Fruit fly (Drosophila melanogaster): ENCODE results near the gene CG13901.

Gene CG13901

DNA sequence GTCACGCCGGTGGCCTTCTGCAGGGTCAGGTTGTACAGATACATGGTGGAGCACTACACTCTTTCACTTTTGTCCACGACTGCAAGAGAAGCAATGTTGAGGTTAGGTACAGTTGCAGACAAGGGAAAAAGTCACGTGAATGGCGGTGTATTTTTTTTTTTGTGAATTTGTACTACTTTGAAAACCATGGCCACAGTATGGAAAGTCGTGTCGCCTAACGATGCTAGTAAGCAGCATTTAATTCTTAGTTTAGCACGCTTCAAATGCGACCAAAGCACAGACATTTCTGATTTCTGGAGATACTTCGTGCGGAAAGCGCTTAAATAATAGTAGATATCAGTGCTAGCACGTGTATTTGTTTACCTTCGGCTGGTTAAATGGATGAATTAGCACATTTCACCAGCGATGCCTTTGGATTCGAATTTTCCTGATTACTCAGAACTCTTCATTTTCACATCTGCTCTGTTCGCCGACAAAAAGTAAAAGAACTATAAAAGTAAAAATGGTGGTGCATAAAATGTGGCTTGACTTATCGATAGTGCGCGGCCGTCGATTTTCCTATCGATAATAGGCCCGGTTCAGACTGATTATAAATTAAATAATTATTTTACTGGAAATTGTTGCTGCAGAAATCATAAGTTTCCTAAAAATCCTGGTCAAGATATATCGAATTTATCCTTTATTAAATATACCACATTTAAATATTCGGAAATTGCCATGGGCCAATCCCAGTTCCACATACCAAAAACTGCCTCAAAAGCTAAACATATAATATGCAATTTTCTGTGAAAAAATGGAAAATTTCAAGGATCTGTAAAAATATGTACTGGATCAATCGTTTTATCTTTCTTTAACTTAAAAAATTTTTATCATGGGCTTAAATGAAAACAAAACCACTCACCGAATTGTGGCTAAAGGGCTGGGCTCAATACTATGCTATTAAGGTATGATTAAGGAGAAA is 4.4 kb downstream of the CG13901 start, which contains the start of gene Sf3b3:
TSS of gene Sf3b3 (minus strand) at position 489 of the 961 bp plus-strand sequence.
- TF ChIP-seq Dll (optimal IDR thresholded peaks at IDR 0.05) (no peak), EcR (GFP tag; optimal IDR thresholded peaks at IDR 0.05) (no peak), psq (optimal IDR thresholded peaks at IDR 0.05) (no peak), CG8478 (optimal IDR thresholded peaks at IDR 0.05) (no peak), pan (optimal IDR thresholded peaks at IDR 0.05) (no peak), usp (GFP tag; optimal IDR thresholded peaks at IDR 0.05) (no peak)

DNA sequence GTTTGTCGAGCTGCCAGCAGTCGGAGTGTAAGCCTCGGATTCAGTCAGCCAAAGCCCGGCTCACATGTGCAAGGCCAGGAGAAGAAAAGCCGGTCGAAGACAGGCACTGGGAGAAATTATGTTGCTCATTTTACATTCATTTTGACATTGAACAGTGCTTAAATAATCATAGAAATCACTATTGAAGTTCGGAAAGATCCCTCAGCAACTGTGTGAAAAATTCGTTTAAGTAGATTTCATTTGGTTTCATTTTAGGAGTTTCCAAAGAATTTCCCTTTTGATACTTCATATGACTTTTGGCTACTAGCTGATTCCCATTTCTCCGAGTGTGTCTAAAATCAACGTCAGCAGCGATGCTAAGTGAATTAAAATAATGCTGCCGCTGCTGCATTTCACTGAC is 13.2 kb downstream of the CG13901 start:
- no peak for TF ChIP-seq Dll (optimal IDR thresholded peaks at IDR 0.05)
- no peak for TF ChIP-seq CG8478 (optimal IDR thresholded peaks at IDR 0.05)
- TF ChIP-seq usp (GFP tag; optimal IDR thresholded peaks at IDR 0.05), result no peak
- TF ChIP-seq pan (optimal IDR thresholded peaks at IDR 0.05), result no peak
- no peak for TF ChIP-seq psq (optimal IDR thresholded peaks at IDR 0.05)
- no peak for TF ChIP-seq EcR (GFP tag; optimal IDR thresholded peaks at IDR 0.05)

DNA sequence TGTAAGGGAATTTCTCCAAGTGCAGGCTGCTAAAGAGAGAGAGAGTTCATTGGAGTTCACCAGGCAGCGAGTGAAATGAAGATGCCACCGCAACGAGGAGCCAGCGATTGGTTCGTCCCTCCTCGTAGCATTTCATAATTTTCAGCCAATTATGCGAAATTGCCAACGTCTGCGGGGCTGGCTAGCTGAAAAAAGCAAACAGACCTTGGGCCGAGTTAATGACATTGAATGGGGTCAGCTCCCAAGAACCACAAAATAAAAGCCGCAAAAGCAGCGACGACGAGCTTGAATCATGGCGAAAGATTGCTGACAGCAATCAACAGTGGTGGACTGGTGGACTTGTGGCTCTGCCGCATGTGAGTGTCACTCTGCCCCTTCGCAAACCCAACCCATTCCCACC is 14.0 kb downstream of the CG13901 start:
- TF ChIP-seq EcR (GFP tag; optimal IDR thresholded peaks at IDR 0.05) (no peak), pan (optimal IDR thresholded peaks at IDR 0.05) (no peak), Dll (optimal IDR thresholded peaks at IDR 0.05) (no peak), usp (GFP tag; optimal IDR thresholded peaks at IDR 0.05) (no peak), psq (optimal IDR thresholded peaks at IDR 0.05) (no peak), CG8478 (optimal IDR thresholded peaks at IDR 0.05) (no peak)

DNA sequence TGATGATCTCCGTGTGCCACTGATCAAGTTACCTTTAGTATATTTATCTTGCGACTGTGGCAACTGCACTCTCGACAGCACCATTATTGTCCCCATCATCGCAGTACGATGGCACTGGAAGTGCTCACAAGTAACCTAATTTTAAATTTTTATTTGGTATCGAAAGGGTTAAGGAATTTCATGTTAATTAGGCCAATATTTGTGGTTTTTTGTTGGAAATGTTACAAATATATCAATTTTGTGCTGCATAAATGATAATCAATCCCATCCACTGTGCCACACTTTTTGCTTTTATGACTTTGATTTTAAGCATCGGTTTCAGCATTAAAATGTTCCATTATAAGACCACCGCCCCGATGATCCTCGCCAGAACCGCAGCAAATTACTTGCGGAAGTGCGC is 15.0 kb downstream of the CG13901 start:
- TF ChIP-seq CG8478 (optimal IDR thresholded peaks at IDR 0.05) (no peak), psq (optimal IDR thresholded peaks at IDR 0.05) (no peak), EcR (GFP tag; optimal IDR thresholded peaks at IDR 0.05) (no peak), Dll (optimal IDR thresholded peaks at IDR 0.05) (no peak), usp (GFP tag; optimal IDR thresholded peaks at IDR 0.05) (no peak), pan (optimal IDR thresholded peaks at IDR 0.05) (no peak)

DNA sequence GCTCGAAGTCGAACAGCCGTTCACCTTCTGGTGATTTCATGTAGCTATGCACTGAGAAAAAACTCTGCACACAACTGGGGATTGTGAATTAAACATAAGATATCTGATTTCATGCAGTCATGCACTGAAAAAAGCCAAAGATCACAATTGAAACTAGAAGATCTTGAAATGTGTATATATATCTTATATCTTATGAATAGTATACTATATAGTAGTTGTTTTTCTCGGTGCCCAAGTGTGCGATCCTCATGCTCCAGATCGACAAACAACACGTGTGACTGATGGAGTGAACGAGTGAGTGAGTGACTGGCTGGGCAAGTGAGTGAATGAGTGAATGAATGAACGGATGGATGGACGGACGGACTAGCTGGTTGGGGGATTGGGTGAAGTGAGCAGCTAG is 15.7 kb downstream of the CG13901 start:
- TF ChIP-seq psq (optimal IDR thresholded peaks at IDR 0.05) (no peak), pan (optimal IDR thresholded peaks at IDR 0.05) (no peak), CG8478 (optimal IDR thresholded peaks at IDR 0.05) (no peak), EcR (GFP tag; optimal IDR thresholded peaks at IDR 0.05) (no peak), Dll (optimal IDR thresholded peaks at IDR 0.05) (no peak), usp (GFP tag; optimal IDR thresholded peaks at IDR 0.05) (no peak)

DNA sequence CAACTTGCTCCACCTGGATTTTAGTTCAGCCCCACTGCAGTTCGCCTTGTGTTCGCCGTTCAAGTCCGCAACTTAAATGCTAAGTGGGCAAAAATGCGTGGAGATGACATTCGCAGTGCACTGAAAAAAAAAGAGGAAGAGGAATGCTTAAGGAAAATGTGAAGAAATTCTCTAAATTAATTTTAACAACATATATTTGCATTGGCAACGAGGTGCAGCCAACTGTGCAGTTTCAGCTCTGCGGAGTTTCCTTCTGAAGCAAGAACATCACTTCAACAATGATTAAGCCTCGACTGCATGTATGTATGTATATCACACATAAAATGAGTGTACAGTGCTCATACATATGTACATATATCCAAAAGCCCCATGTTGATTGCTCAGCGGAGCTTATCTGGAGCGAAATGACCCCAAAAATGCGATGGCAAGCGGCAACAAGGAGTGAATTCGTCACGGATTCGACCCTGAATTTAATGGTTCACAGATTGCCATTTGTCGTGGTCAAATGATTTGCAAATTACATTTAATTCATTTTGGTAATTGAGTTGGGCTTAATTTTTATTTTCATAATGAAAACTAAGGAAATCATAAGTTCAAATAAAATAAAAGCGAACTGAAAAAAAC is 16.5 kb downstream of the CG13901 start:
- TF ChIP-seq pan (optimal IDR thresholded peaks at IDR 0.05) (no peak), psq (optimal IDR thresholded peaks at IDR 0.05) (no peak), EcR (GFP tag; optimal IDR thresholded peaks at IDR 0.05) (no peak)

DNA sequence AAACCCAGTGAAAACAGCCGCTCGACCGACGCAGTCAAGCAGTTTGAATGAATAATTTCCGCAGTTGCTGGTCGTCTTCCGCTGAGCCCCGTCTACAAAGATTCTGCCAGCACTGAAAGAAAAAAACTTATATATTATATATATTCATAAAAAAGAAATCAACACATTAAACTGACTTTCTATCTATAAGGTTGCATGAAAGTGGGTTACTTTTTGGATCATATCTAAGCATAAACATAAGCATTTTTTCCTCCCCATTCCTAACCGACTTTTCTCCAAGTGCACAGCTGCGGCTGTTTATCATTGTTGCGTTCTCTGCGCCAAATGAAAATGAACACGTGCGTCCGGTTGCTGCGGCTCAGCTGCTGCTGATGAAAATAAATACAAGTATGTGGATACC is 17.3 kb downstream of the CG13901 start:
- TF ChIP-seq usp (GFP tag; optimal IDR thresholded peaks at IDR 0.05) (no peak), CG8478 (optimal IDR thresholded peaks at IDR 0.05) (no peak), Dll (optimal IDR thresholded peaks at IDR 0.05) (no peak), EcR (GFP tag; optimal IDR thresholded peaks at IDR 0.05) (no peak), pan (optimal IDR thresholded peaks at IDR 0.05) (no peak), psq (optimal IDR thresholded peaks at IDR 0.05) (no peak)

DNA sequence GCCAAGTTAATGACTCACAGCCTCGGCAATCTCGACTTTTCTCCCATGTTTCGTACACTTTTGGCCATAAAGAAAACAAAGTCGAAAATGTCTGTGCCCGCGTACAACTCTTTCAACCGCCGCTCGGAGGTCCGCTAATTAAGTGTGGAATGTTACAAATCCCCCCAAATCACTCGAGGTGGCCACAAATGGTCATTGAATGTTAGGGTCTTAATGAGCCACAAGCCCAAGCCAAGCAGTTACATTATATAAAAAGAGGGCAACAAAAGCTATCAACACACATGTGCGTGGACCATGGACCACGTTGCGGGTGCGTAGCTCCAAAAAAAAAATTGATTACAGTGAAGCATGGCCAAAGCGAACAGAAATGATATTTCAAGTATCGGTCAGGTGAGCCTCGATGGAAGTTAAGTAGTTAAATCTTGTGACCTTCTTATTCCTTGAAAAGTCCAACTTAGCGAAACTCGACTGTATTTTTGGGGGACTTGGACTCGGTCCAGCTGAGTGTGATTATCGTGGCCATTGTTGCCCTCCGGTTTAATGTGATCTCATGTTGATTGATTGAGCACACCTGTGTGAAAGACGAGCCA is 18.2 kb downstream of the CG13901 start:
- TF ChIP-seq usp (GFP tag; optimal IDR thresholded peaks at IDR 0.05) (no peak), pan (optimal IDR thresholded peaks at IDR 0.05) (no peak), CG8478 (optimal IDR thresholded peaks at IDR 0.05) (no peak), psq (optimal IDR thresholded peaks at IDR 0.05) (no peak), EcR (GFP tag; optimal IDR thresholded peaks at IDR 0.05) (no peak), Dll (optimal IDR thresholded peaks at IDR 0.05) (no peak)

DNA sequence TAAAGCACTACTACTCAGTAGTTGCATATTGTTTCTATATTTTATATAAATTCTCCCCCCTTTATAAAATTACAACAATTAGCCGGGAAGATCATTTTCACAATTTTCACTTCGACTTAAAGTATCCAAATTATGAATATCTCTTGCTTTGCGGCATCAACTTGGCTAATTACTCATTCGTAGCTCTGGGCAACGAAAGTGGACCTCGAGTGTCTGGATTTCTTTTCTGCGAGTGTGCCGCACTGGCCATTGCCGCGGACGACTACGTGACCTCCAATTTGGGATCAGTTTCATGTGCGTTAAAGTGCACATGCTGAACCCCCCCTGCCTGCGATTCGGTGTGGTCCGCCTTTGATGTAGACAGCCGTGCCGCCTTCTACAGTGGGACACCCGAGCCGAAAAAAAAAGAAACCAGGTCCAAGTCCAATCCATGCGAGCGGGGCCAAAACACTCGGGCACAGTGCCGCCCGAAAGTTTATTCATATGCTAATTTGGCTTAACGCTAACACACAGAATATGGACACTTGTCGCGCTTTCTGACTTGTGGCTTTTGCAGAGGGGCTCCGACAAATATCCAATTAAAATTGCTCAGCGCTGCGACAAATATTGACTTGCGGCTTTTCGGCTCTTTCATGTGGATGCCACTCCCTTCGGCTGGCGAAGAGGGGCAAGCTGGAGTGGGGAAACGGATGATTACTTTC is 19.0 kb downstream of the CG13901 start:
- TF ChIP-seq psq (optimal IDR thresholded peaks at IDR 0.05) (no peak), CG8478 (optimal IDR thresholded peaks at IDR 0.05) (no peak), pan (optimal IDR thresholded peaks at IDR 0.05) (no peak), EcR (GFP tag; optimal IDR thresholded peaks at IDR 0.05) (no peak), usp (GFP tag; optimal IDR thresholded peaks at IDR 0.05) (no peak), Dll (optimal IDR thresholded peaks at IDR 0.05) (no peak)

DNA sequence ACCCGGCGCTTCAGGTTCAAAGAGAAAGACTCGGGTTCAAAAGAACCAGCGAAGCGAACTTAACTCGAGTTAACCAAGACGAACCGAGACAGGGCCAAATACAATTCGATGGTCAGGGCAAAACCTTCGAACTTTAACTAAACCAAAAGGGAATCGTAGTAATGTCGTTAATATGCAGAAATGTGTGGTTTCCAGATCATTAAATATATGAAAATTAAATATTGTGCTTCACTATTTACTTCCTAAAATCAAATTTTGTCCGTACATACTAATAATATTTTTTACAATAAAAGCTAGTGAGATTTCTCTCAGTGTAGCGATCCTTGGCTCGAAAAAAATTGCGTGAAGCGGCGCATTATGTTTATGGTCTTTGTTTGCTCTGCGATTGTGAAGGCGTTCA is 19.9 kb downstream of the CG13901 start:
- TF ChIP-seq Dll (optimal IDR thresholded peaks at IDR 0.05) (no peak), CG8478 (optimal IDR thresholded peaks at IDR 0.05) (no peak), usp (GFP tag; optimal IDR thresholded peaks at IDR 0.05) (no peak), pan (optimal IDR thresholded peaks at IDR 0.05) (no peak), psq (optimal IDR thresholded peaks at IDR 0.05) (no peak), EcR (GFP tag; optimal IDR thresholded peaks at IDR 0.05) (no peak)
